5 worm cellular contexts compared by ENCODE assay signal in genomic region chrIV:14430853-14431252, ce11.
TF ChIP-seq lines count a peak whose summit lies in the region.

Gene F55B11.4 (minus strand): TSS chrIV:14430920.

TF ChIP-seq in whole organism, L1 larva, 84 proteins besides CTCF, POLR2A, EP300 and RAD21:
- TF ChIP-seq elt-2 (tag; optimal IDR thresholded peaks at IDR 0.05; lab: Kevin White, UChicago) (peak; percentile 83), C16A3.4 (tag; optimal IDR thresholded peaks at IDR 0.05; lab: Kevin White, UChicago) (no peak), efl-1 (optimal IDR thresholded peaks at IDR 0.05; lab: Kevin White, UChicago) (no peak), efl-1 (GFP tag; optimal IDR thresholded peaks at IDR 0.05 in 1 of 2; lab: Kevin White, UChicago) (peak in 1 of 2 experiments; percentile 64), nhr-85 (tag; lab: Kevin White, UChicago) (peak; percentile 21)

TF ChIP-seq in whole organism, L2 larva, 48 proteins besides CTCF, POLR2A, EP300 and RAD21:
- TF ChIP-seq nhr-25 (tag; optimal IDR thresholded peaks at IDR 0.05; lab: Kevin White, UChicago) (no peak), fos-1 (tag; optimal IDR thresholded peaks at IDR 0.05; lab: Kevin White, UChicago) (peak; percentile 82), zag-1 (tag; optimal IDR thresholded peaks at IDR 0.05; lab: Kevin White, UChicago) (no peak), lin-39 (tag; optimal IDR thresholded peaks at IDR 0.05; lab: Kevin White, UChicago) (no peak), ztf-1 (GFP tag; conservative IDR thresholded peaks at IDR 0.05; lab: Robert Waterston, UW) (no peak), R02D3.7 (tag; optimal IDR thresholded peaks at IDR 0.05; lab: Kevin White, UChicago) (no peak), crh-2 (tag; optimal IDR thresholded peaks at IDR 0.05; lab: Kevin White, UChicago) (peak; percentile 84), aly-2 (tag; optimal IDR thresholded peaks at IDR 0.05; lab: Kevin White, UChicago) (no peak)

TF ChIP-seq in whole organism, L3 larva, 47 proteins besides CTCF, POLR2A, EP300 and RAD21:
- TF ChIP-seq egl-5 (tag; optimal IDR thresholded peaks at IDR 0.05; lab: Kevin White, UChicago) (no peak), ceh-82 (tag; optimal IDR thresholded peaks at IDR 0.05; lab: Kevin White, UChicago) (no peak), ztf-11 (tag; optimal IDR thresholded peaks at IDR 0.05; lab: Kevin White, UChicago) (no peak), lin-39 (tag; optimal IDR thresholded peaks at IDR 0.05; lab: Kevin White, UChicago) (no peak), fkh-10 (GFP tag; optimal IDR thresholded peaks at IDR 0.05; lab: Kevin White, UChicago) (no peak), aly-2 (tag; optimal IDR thresholded peaks at IDR 0.05; lab: Kevin White, UChicago) (no peak), sea-2 (GFP tag; optimal IDR thresholded peaks at IDR 0.05; lab: Kevin White, UChicago) (no peak), pqm-1 (tag; optimal IDR thresholded peaks at IDR 0.05; lab: Kevin White, UChicago) (peak; percentile 87), nhr-77 (tag; optimal IDR thresholded peaks at IDR 0.05; lab: Kevin White, UChicago) (no peak), nhr-12 (tag; optimal IDR thresholded peaks at IDR 0.05; lab: Kevin White, UChicago) (no peak), ceh-9 (tag; optimal IDR thresholded peaks at IDR 0.05; lab: Kevin White, UChicago) (no peak), egl-27 (tag; optimal IDR thresholded peaks at IDR 0.05; lab: Kevin White, UChicago) (no peak), mdl-1 (tag; optimal IDR thresholded peaks at IDR 0.05; lab: Kevin White, UChicago) (no peak), nhr-28 (tag; optimal IDR thresholded peaks at IDR 0.05; lab: Kevin White, UChicago) (no peak), nfya-1 (tag; optimal IDR thresholded peaks at IDR 0.05; lab: Kevin White, UChicago; ENCODE audit: insufficient read depth) (no peak), pha-4 (tag; optimal IDR thresholded peaks at IDR 0.05; lab: Kevin White, UChicago) (peak; percentile 65), eor-1 (tag; optimal IDR thresholded peaks at IDR 0.05; lab: Kevin White, UChicago) (no peak), nhr-67 (tag; optimal IDR thresholded peaks at IDR 0.05; lab: Kevin White, UChicago) (no peak), mml-1 (tag; optimal IDR thresholded peaks at IDR 0.05; lab: Kevin White, UChicago) (no peak), nhr-25 (tag; optimal IDR thresholded peaks at IDR 0.05; lab: Kevin White, UChicago) (no peak), elt-2 (tag; optimal IDR thresholded peaks at IDR 0.05; lab: Kevin White, UChicago) (peak; percentile 88), ztf-4 (tag; optimal IDR thresholded peaks at IDR 0.05; lab: Kevin White, UChicago) (no peak), jun-1 (tag; optimal IDR thresholded peaks at IDR 0.05; lab: Kevin White, UChicago) (no peak), lsy-12 (tag; optimal IDR thresholded peaks at IDR 0.05; lab: Kevin White, UChicago) (no peak)

TF ChIP-seq in whole organism, L4 larva, 104 proteins besides CTCF, POLR2A, EP300 and RAD21:
- TF ChIP-seq skn-1 (tag; optimal IDR thresholded peaks at IDR 0.05; lab: Kevin White, UChicago), result no peak
- TF ChIP-seq nhr-28 (tag; optimal IDR thresholded peaks at IDR 0.05; lab: Kevin White, UChicago), result peak; percentile 36
- peak; percentile 97 for TF ChIP-seq php-3 (GFP tag; IDR thresholded peaks at IDR 0.05; lab: Robert Waterston, UW)
- TF ChIP-seq ceh-32 (tag; optimal IDR thresholded peaks at IDR 0.05; lab: Kevin White, UChicago; ENCODE audit: poor library complexity), result no peak
- no peak for TF ChIP-seq unc-62 (GFP tag; optimal IDR thresholded peaks at IDR 0.05 in 1 of 2; lab: Kevin White, UChicago)
- no peak for TF ChIP-seq unc-62 (tag; optimal IDR thresholded peaks at IDR 0.05; lab: Kevin White, UChicago)
- TF ChIP-seq pqm-1 (tag; optimal IDR thresholded peaks at IDR 0.05; lab: Kevin White, UChicago), result peak; percentile 69
- no peak; the same call in 1 of the 2 replicates for TF ChIP-seq dmd-6 (GFP tag; IDR thresholded peaks at IDR 0.05; lab: Robert Waterston, UW)
- TF ChIP-seq Y75B8A.6 (GFP tag; IDR thresholded peaks at IDR 0.05; lab: Robert Waterston, UW), result no peak
- TF ChIP-seq lsy-2 (tag; optimal IDR thresholded peaks at IDR 0.05; lab: Kevin White, UChicago), result no peak
- TF ChIP-seq nhr-77 (tag; optimal IDR thresholded peaks at IDR 0.05; lab: Kevin White, UChicago), result peak; percentile 6
- no peak for TF ChIP-seq pha-4 (GFP tag; IDR thresholded peaks at IDR 0.05; lab: Robert Waterston, UW)
- no peak for TF ChIP-seq pha-4 (tag; optimal IDR thresholded peaks at IDR 0.05; lab: Kevin White, UChicago)
- TF ChIP-seq daf-16 (GFP tag; optimal IDR thresholded peaks at IDR 0.05; lab: Kevin White, UChicago), result no peak
- TF ChIP-seq daf-16 (tag; optimal IDR thresholded peaks at IDR 0.05; lab: Kevin White, UChicago), result peak; percentile 90
- TF ChIP-seq vab-7 (GFP tag; IDR thresholded peaks at IDR 0.05; lab: Robert Waterston, UW), result no peak
- peak; percentile 27 for TF ChIP-seq dve-1 (tag; optimal IDR thresholded peaks at IDR 0.05; lab: Kevin White, UChicago; ENCODE audit: insufficient read depth)

TF ChIP-seq in whole organism, young adult, 124 proteins besides CTCF, POLR2A, EP300 and RAD21:
- TF ChIP-seq let-607 (tag; optimal IDR thresholded peaks at IDR 0.05; lab: Kevin White, UChicago) (peak in 1 of 2 experiments; percentile 44), athp-1 (tag; optimal IDR thresholded peaks at IDR 0.05; lab: Kevin White, UChicago) (no peak), fkh-3 (tag; optimal IDR thresholded peaks at IDR 0.05; lab: Kevin White, UChicago) (no peak), nhr-80 (tag; optimal IDR thresholded peaks at IDR 0.05; lab: Kevin White, UChicago) (peak; percentile 40), mes-4 (tag; optimal IDR thresholded peaks at IDR 0.05; lab: Kevin White, UChicago) (no peak), rec-8 (tag; optimal IDR thresholded peaks at IDR 0.05; lab: Kevin White, UChicago) (no peak), sdz-38 (tag; optimal IDR thresholded peaks at IDR 0.05; lab: Kevin White, UChicago) (no peak), mel-28 (tag; optimal IDR thresholded peaks at IDR 0.05; lab: Kevin White, UChicago; ENCODE audit: borderline replicate concordance) (no peak), hrde-1 (tag; optimal IDR thresholded peaks at IDR 0.05; lab: Kevin White, UChicago; ENCODE audit: borderline replicate concordance) (no peak), aptf-2 (GFP tag; conservative IDR thresholded peaks at IDR 0.05; lab: Robert Waterston, UW) (no peak), ceh-27 (GFP tag; optimal IDR thresholded peaks at IDR 0.05; lab: Kevin White, UChicago) (no peak), Y53F4B.3 (GFP tag; IDR thresholded peaks at IDR 0.05; lab: Robert Waterston, UW) (no peak), K11D2.4 (GFP tag; IDR thresholded peaks at IDR 0.05; lab: Robert Waterston, UW) (no peak)
